Fruit fly (Drosophila melanogaster) whole organism: Measurements from ENCODE around the gene CG13445.

Experiments used
- CG8478 ChIP-seq: fragments of >200 bp; optimal IDR thresholded peaks from 2 replicates; lab custom pipeline; 2018; ENCODE audit warnings: inconsistent platforms
- EcR ChIP-seq, 2 experiments: fragments of >200 bp; optimal IDR thresholded peaks; 2 replicates each; lab custom pipeline; 2017; ENCODE audit warnings: missing biosample characterization in 2 of 2, missing genetic modification characterization in 2 of 2, missing genetic modification reagents in 2 of 2
- pan ChIP-seq: fragments of >200 bp; optimal IDR thresholded peaks from 2 replicates; lab custom pipeline; 2017
- usp ChIP-seq: fragments of >200 bp; optimal IDR thresholded peaks from 2 replicates; lab custom pipeline; 2017; ENCODE audit warnings: missing biosample characterization, missing genetic modification characterization, mixed read lengths

- TF ChIP-seq CG8478 (lab: Kevin White, UChicago) (no peak), pan (lab: Kevin White, UChicago) (no peak), usp (GFP tag; lab: Kevin White, UChicago) (no peak), EcR (GFP tag; optimal IDR thresholded peaks at IDR 0.05; lab: Kevin White, UChicago) (no peak)
Observed at dm6 chr3L:15823780-15824423, 14.6 kb downstream of the CG13445 start.
